Worm (Caenorhabditis elegans) whole organism, L2 larva: ENCODE results near the gene Y43F8C.17.

Source experiments
- C34F6.9 ChIP-seq: fragments of 150-350 bp; optimal IDR thresholded peaks from 2 replicates; lab custom pipeline; 2014; ENCODE audit warnings: missing biosample characterization, missing genetic modification characterization
- F13H6.1 ChIP-seq: sonication (generic microtip); optimal IDR thresholded peaks from 2 replicates; lab custom pipeline; 2016; ENCODE audit warnings: missing genetic modification characterization, missing compliant biosample characterization
- R02D3.7 ChIP-seq: fragments of 150-350 bp; optimal IDR thresholded peaks from 2 replicates; lab custom pipeline; 2014; ENCODE audit warnings: missing biosample characterization, missing genetic modification characterization
- ZK546.5 ChIP-seq: sonication (generic microtip); optimal IDR thresholded peaks from 2 replicates; lab custom pipeline; 2017; ENCODE audit warnings: missing biosample characterization, missing genetic modification characterization
- aly-2 ChIP-seq: fragments of 150-350 bp; optimal IDR thresholded peaks from 2 replicates; lab custom pipeline; 2014; ENCODE audit warnings: missing biosample characterization, missing genetic modification characterization
- ama-1 ChIP-seq: fragments of 150-350 bp; optimal IDR thresholded peaks from 2 replicates; lab custom pipeline; 2018; ENCODE audit warnings: inconsistent platforms
- blmp-1 ChIP-seq: sonication (generic microtip); optimal IDR thresholded peaks from 2 replicates; lab custom pipeline; 2017; ENCODE audit warnings: missing genetic modification characterization, mild to moderate bottlenecking, missing compliant biosample characterization, antibody characterized with exemption, moderate library complexity; ENCODE audit not compliant: insufficient read depth
- ceh-16 ChIP-seq: fragments of 150-350 bp; optimal IDR thresholded peaks from 2 replicates; lab custom pipeline; 2014; ENCODE audit warnings: missing biosample characterization, missing genetic modification characterization
- ceh-82 ChIP-seq: fragments of 150-350 bp; optimal IDR thresholded peaks from 2 replicates; lab custom pipeline; 2014; ENCODE audit warnings: missing biosample characterization, missing genetic modification characterization
- crh-2 ChIP-seq: sonication (generic microtip); optimal IDR thresholded peaks from 2 replicates; lab custom pipeline; 2017; ENCODE audit warnings: missing biosample characterization, missing genetic modification characterization
- dmd-4 ChIP-seq: sonication (generic microtip); optimal IDR thresholded peaks from 2 replicates; lab custom pipeline; 2017; ENCODE audit warnings: missing biosample characterization, missing genetic modification characterization
- egl-27 ChIP-seq: sonication (generic microtip); optimal IDR thresholded peaks from 3 replicates; lab custom pipeline; 2017; ENCODE audit warnings: missing biosample characterization, missing genetic modification reagents, missing genetic modification characterization
- elt-3 ChIP-seq: sonication (generic microtip); optimal IDR thresholded peaks from 2 replicates; lab custom pipeline; 2017; ENCODE audit warnings: missing biosample characterization, missing genetic modification characterization
- fos-1 ChIP-seq: fragments of 150-350 bp; optimal IDR thresholded peaks from 2 replicates; lab custom pipeline; 2014; ENCODE audit warnings: missing biosample characterization, missing genetic modification characterization
- lin-39 ChIP-seq: fragments of 150-350 bp; optimal IDR thresholded peaks from 2 replicates; lab custom pipeline; 2014; ENCODE audit warnings: missing biosample characterization, missing genetic modification reagents, missing genetic modification characterization
- lsy-2 ChIP-seq, 2 experiments: fragments of 150-350 bp in 1 of 2; sonication (generic microtip) in 1 of 2; optimal IDR thresholded peaks; 2 replicates each; lab custom pipeline; 2014 to 2017; ENCODE audit warnings: missing biosample characterization in 2 of 2, missing genetic modification characterization in 2 of 2
- mab-5 ChIP-seq: fragments of 150-350 bp; optimal IDR thresholded peaks from 2 replicates; lab custom pipeline; 2014; ENCODE audit warnings: missing biosample characterization, missing genetic modification characterization
- mbf-1 ChIP-seq: sonication (generic microtip); optimal IDR thresholded peaks from 2 replicates; lab custom pipeline; 2017; ENCODE audit warnings: missing biosample characterization, missing genetic modification characterization
- mdl-1 ChIP-seq, 2 experiments: fragments of 150-350 bp in 1 of 2; sonication (generic microtip) in 1 of 2; optimal IDR thresholded peaks; 2 replicates each; lab custom pipeline; 2017; ENCODE audit warnings: missing biosample characterization in 2 of 2, missing genetic modification characterization in 2 of 2
- nhr-10 ChIP-seq: sonication (generic microtip); optimal IDR thresholded peaks from 2 replicates; lab custom pipeline; 2017; ENCODE audit warnings: missing biosample characterization, missing genetic modification characterization
- nhr-11 ChIP-seq: fragments of 150-350 bp; optimal IDR thresholded peaks from 2 replicates; lab custom pipeline; 2014; ENCODE audit warnings: missing biosample characterization, missing genetic modification characterization
- nhr-12 ChIP-seq: fragments of 150-350 bp; optimal IDR thresholded peaks from 2 replicates; lab custom pipeline; 2014; ENCODE audit warnings: missing biosample characterization, missing genetic modification characterization
- nhr-129 ChIP-seq: fragments of 150-350 bp; optimal IDR thresholded peaks from 2 replicates; lab custom pipeline; 2014; ENCODE audit warnings: missing biosample characterization, missing genetic modification characterization
- nhr-23 ChIP-seq: fragments of 150-350 bp; optimal IDR thresholded peaks from 2 replicates; lab custom pipeline; 2014; ENCODE audit warnings: missing biosample characterization, missing genetic modification reagents, missing genetic modification characterization
- nhr-237 ChIP-seq: fragments of 150-350 bp; optimal IDR thresholded peaks from 2 replicates; lab custom pipeline; 2014; ENCODE audit warnings: missing biosample characterization, missing genetic modification characterization
- nhr-6 ChIP-seq: fragments of 150-350 bp; optimal IDR thresholded peaks from 2 replicates; lab custom pipeline; 2014; ENCODE audit warnings: missing biosample characterization, missing genetic modification characterization
- nhr-77 ChIP-seq: fragments of 150-350 bp; optimal IDR thresholded peaks from 2 replicates; lab custom pipeline; 2014; ENCODE audit warnings: missing biosample characterization, missing genetic modification characterization
- peb-1 ChIP-seq: fragments of 150-350 bp; optimal IDR thresholded peaks from 2 replicates; lab custom pipeline; 2014; ENCODE audit warnings: missing biosample characterization, missing genetic modification characterization
- sem-4 ChIP-seq: fragments of 150-350 bp; optimal IDR thresholded peaks from 2 replicates; lab custom pipeline; 2014; ENCODE audit warnings: missing biosample characterization, missing genetic modification reagents, missing genetic modification characterization
- skn-1 ChIP-seq: sonication (generic microtip); optimal IDR thresholded peaks from 2 replicates; lab custom pipeline; 2017; ENCODE audit warnings: missing biosample characterization, missing genetic modification characterization
- sma-9 ChIP-seq, 2 experiments: fragments of 150-350 bp in 1 of 2; sonication (generic microtip) in 1 of 2; optimal IDR thresholded peaks; 2 replicates each; lab custom pipeline; 2014 to 2016; ENCODE audit warnings: missing genetic modification characterization in 2 of 2, mild to moderate bottlenecking in 1 of 2, missing biosample characterization in 1 of 2, missing compliant biosample characterization in 1 of 2, missing genetic modification reagents in 1 of 2, moderate library complexity in 1 of 2
- snpc-4 ChIP-seq: fragments of 150-350 bp; optimal IDR thresholded peaks from 2 replicates; lab custom pipeline; 2014; ENCODE audit warnings: missing biosample characterization, missing genetic modification characterization
- unc-39 ChIP-seq: fragments of 150-350 bp; optimal IDR thresholded peaks from 2 replicates; lab custom pipeline; 2014; ENCODE audit warnings: missing biosample characterization, missing genetic modification characterization
- unc-55 ChIP-seq: fragments of 150-350 bp; sonication (generic microtip); optimal IDR thresholded peaks from 3 replicates; lab custom pipeline; 2014; ENCODE audit warnings: missing biosample characterization, missing genetic modification reagents, missing genetic modification characterization
- unc-62 ChIP-seq: fragments of 150-350 bp; optimal IDR thresholded peaks from 2 replicates; lab custom pipeline; 2014; ENCODE audit warnings: missing biosample characterization, missing genetic modification reagents, missing genetic modification characterization
- ztf-1 ChIP-seq: fragments of 200-800 bp; sonication (Bioruptor generic); conservative IDR thresholded peaks from 2 replicates; pipeline ENCODE4 v1.3.6; 2022; ENCODE audit warnings: missing genetic modification characterization, missing compliant biosample characterization

Y43F8C.17 gene

ce11 chrV:19670866-19671265 lies 45.1 kb upstream of the Y43F8C.17 start:
- TF ChIP-seq ztf-1 (GFP tag; lab: Robert Waterston, UW) = no peak
- TF ChIP-seq unc-39 (tag; lab: Kevin White, UChicago) = no peak
- TF ChIP-seq nhr-77 (tag; lab: Kevin White, UChicago) = no peak
- TF ChIP-seq R02D3.7 = no peak

DNA sequence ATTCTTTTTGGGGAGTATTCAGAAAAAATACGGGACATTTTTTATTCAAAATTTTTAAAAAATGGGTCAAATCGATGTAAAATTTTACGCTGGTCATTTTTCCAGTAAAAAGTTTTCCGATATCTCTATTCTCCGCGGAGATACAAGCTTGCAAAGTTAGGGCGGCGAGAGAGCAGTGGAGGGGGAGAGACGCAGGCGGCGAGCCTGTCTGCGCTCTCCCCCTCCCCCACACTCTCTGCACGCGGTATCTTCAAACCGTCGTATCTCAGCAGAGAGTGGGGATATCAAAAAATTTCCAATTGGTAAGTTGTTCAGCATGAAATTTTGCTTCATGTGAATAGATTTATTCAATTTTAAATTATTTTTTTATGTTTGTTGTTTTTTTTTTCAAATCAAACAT lies 44.1 kb upstream of the Y43F8C.17 start:
- TF ChIP-seq elt-3 (tag; lab: Kevin White, UChicago) (no peak), crh-2 (no peak)

ce11 chrV:19672357-19672756 lies 43.6 kb upstream of the Y43F8C.17 start:
- TF ChIP-seq skn-1 (tag; lab: Kevin White, UChicago) (peak; percentile 96), nhr-23 (no peak), sem-4 (tag; lab: Kevin White, UChicago) (no peak), nhr-129 (no peak), lsy-2 (tag; optimal IDR thresholded peaks at IDR 0.05; lab: Kevin White, UChicago) (no peak), elt-3 (tag; lab: Kevin White, UChicago) (no peak), peb-1 (tag; lab: Kevin White, UChicago) (no peak), blmp-1 (tag; lab: Kevin White, UChicago) (no peak), aly-2 (no peak), lin-39 (tag; lab: Kevin White, UChicago) (no peak), sma-9 (GFP tag; optimal IDR thresholded peaks at IDR 0.05; lab: Kevin White, UChicago) (no peak), sma-9 (tag; optimal IDR thresholded peaks at IDR 0.05; lab: Kevin White, UChicago) (no peak), fos-1 (tag; lab: Kevin White, UChicago) (peak; percentile 77), snpc-4 (tag; lab: Kevin White, UChicago) (no peak), C34F6.9 (peak; percentile 12)

DNA sequence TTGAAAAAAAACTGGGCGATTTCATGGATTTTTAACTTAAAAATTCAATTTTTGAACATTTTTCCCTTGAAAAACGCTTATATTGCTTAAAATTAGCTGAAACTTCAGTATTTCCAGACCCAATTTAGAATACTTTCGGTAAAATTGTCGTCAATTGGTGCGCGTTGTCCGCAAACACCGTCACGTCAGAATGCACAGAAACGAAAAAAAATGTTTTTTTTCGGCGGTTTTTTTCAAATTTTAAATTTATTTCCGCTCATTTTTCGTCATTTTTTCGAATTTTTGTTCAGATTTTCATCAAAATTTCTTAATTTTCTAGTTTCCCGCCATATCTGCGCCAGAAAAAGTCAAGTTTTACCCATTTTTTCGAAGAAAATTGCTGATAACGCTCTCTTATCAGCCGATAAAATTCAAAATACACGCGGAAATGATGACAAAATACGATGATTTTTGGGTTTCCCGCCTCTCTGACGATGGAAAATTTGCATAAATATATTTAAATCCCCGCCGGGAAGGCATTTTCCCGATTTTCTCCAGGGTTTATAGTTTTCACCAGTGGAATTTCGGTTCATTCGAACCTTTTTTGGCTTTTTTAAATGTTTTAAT lies 42.5 kb upstream of the Y43F8C.17 start:
- TF ChIP-seq mdl-1 (tag; optimal IDR thresholded peaks at IDR 0.05; lab: Kevin White, UChicago) (no peak), unc-62 (GFP tag; lab: Kevin White, UChicago) (no peak), elt-3 (tag; lab: Kevin White, UChicago) (no peak), ama-1 (lab: Kevin White, UChicago) (no peak), skn-1 (tag; lab: Kevin White, UChicago) (peak; percentile 59), mab-5 (tag; lab: Kevin White, UChicago) (no peak), nhr-129 (no peak), fos-1 (tag; lab: Kevin White, UChicago) (peak; percentile 50), crh-2 (no peak)

- TF ChIP-seq lsy-2 (tag; optimal IDR thresholded peaks at IDR 0.05; lab: Kevin White, UChicago) = no peak
- TF ChIP-seq ceh-82 (tag; lab: Kevin White, UChicago) = no peak
- TF ChIP-seq fos-1 (tag; lab: Kevin White, UChicago) = no peak
- TF ChIP-seq mab-5 (tag; lab: Kevin White, UChicago) = no peak
- TF ChIP-seq nhr-11 (tag; lab: Kevin White, UChicago) = no peak
- no peak for TF ChIP-seq C34F6.9
- no peak for TF ChIP-seq nhr-10 (tag; lab: Kevin White, UChicago)
- no peak for TF ChIP-seq dmd-4
- TF ChIP-seq nhr-237 (tag; lab: Kevin White, UChicago) = no peak
- TF ChIP-seq ceh-16 (tag; lab: Kevin White, UChicago) = no peak
These were observed 41.4 kb upstream of the Y43F8C.17 start, which contains the start of gene mrp-7 for ce11 chrV:19674543-19674942. TSS of gene mrp-7 (plus strand) at chrV:19674843.

DNA sequence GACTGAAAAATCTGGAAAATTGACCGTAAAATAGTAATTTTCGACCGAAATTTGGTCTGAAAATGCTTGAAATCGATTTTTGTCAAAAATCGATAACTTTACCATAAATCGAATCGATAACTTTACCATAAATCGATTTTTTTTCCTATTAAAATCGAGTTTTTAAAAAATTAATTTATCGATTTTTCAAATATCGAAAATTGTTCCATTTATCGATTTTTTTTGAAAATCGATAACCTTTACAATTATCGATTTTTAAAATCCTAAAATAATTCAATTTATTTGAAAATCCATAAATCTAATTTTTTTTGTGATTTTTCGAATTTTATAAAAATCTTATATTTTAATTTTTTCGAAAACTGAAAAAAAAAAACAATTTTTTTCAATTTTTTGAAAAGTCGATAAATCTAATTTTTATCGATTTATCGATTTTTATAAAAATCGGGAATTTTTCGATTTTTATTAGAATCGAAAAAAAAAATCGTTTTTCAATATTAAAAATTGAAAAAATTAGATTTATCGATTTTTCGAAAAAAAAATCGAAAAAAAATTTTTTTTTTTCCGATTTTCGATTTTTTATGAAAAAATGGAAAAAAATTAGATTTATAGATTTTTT lies 24.6 kb upstream of the Y43F8C.17 start:
- TF ChIP-seq lsy-2 (tag; optimal IDR thresholded peaks at IDR 0.05; lab: Kevin White, UChicago) (no peak), peb-1 (tag; lab: Kevin White, UChicago) (no peak), unc-62 (GFP tag; lab: Kevin White, UChicago) (no peak), nhr-6 (tag; lab: Kevin White, UChicago) (no peak), nhr-10 (tag; lab: Kevin White, UChicago) (no peak), unc-55 (GFP tag; lab: Kevin White, UChicago) (no peak), nhr-23 (no peak), dmd-4 (no peak), nhr-237 (tag; lab: Kevin White, UChicago) (no peak), F13H6.1 (tag; lab: Kevin White, UChicago) (no peak), snpc-4 (tag; lab: Kevin White, UChicago) (no peak), ZK546.5 (no peak), mbf-1 (no peak), ztf-1 (GFP tag; lab: Robert Waterston, UW) (no peak), skn-1 (tag; lab: Kevin White, UChicago) (no peak), egl-27 (tag; lab: Kevin White, UChicago) (no peak), nhr-12 (no peak), nhr-77 (tag; lab: Kevin White, UChicago) (no peak), unc-39 (tag; lab: Kevin White, UChicago) (no peak), nhr-129 (no peak)
- TF ChIP-seq, all 48 proteins: peak for 0
